Worm (Caenorhabditis elegans) whole organism, young adult: ENCODE measurements around the gene rab-21.

Source experiments
- B0035.1 ChIP-seq: sonication (generic microtip); optimal IDR thresholded peaks from 2 replicates; lab custom pipeline; 2016; ENCODE audit warnings: missing genetic modification characterization, mild to moderate bottlenecking, missing compliant biosample characterization, missing genotype, missing genetic modification reagents
- B0261.1 ChIP-seq: sonication (generic microtip); optimal IDR thresholded peaks from 2 replicates; lab custom pipeline; 2016; ENCODE audit warnings: mild to moderate bottlenecking, missing genetic modification characterization, moderate library complexity, missing compliant biosample characterization
- B0336.3 ChIP-seq: fragments of 200-800 bp; sonication (Bioruptor generic); IDR thresholded peaks from 2 replicates; pipeline ENCODE4 v1.3.6; 2022; ENCODE audit warnings: missing genetic modification characterization, missing compliant biosample characterization
- C17E4.6 ChIP-seq: fragments of 200-800 bp; sonication (Bioruptor generic); IDR thresholded peaks from 2 replicates; pipeline ENCODE4 v1.3.6; 2022; ENCODE audit warnings: missing genetic modification reagents, missing genetic modification characterization, missing compliant biosample characterization
- D2030.7 ChIP-seq: fragments of 200-800 bp; sonication (Bioruptor generic); IDR thresholded peaks from 2 replicates; pipeline ENCODE4 v1.3.6; 2022; ENCODE audit warnings: missing genetic modification reagents, missing genetic modification characterization, missing compliant biosample characterization
- F10E7.11 ChIP-seq: sonication (generic microtip); optimal IDR thresholded peaks from 2 replicates; lab custom pipeline; 2017; ENCODE audit warnings: mild to moderate bottlenecking, missing genetic modification characterization, moderate library complexity, missing compliant biosample characterization
- F33H1.4 ChIP-seq: fragments of 200-800 bp; sonication (Bioruptor generic); IDR thresholded peaks from 2 replicates; pipeline ENCODE4 v1.3.6; 2022; ENCODE audit warnings: missing genetic modification reagents, missing genetic modification characterization, missing compliant biosample characterization
- F39B2.1 ChIP-seq: fragments of 200-800 bp; sonication (Bioruptor generic); IDR thresholded peaks from 2 replicates; pipeline ENCODE4 v1.3.6; 2022; ENCODE audit warnings: missing genetic modification reagents, missing genetic modification characterization, missing compliant biosample characterization
- F49E8.2 ChIP-seq: sonication (generic microtip); optimal IDR thresholded peaks from 3 replicates; lab custom pipeline; 2017; ENCODE audit warnings: missing genetic modification characterization, mild to moderate bottlenecking, missing compliant biosample characterization, antibody characterized with exemption, moderate library complexity; ENCODE audit not compliant: insufficient read depth
- F57A8.1 ChIP-seq: fragments of 200-800 bp; sonication (Bioruptor generic); optimal IDR thresholded peaks from 2 replicates; lab custom pipeline; 2018; ENCODE audit warnings: mild to moderate bottlenecking, missing genetic modification characterization, moderate library complexity, missing compliant biosample characterization
- F57C9.4 ChIP-seq: sonication (generic microtip); optimal IDR thresholded peaks from 2 replicates; lab custom pipeline; 2017; ENCODE audit warnings: mild to moderate bottlenecking, missing genetic modification characterization, missing compliant biosample characterization
- T07F8.4 ChIP-seq: sonication (generic microtip); optimal IDR thresholded peaks from 2 replicates; lab custom pipeline; 2016; ENCODE audit warnings: mild to moderate bottlenecking, missing genetic modification characterization, moderate library complexity, missing compliant biosample characterization
- Y53F4B.3 ChIP-seq: fragments of 200-800 bp; sonication (Bioruptor generic); IDR thresholded peaks from 2 replicates; pipeline ENCODE4 v1.3.6; 2022; ENCODE audit warnings: missing genetic modification reagents, missing genetic modification characterization, missing compliant biosample characterization
- Y53G8AR.9 ChIP-seq: fragments of 200-800 bp; sonication (Bioruptor generic); conservative IDR thresholded peaks from 2 replicates; pipeline ENCODE4 v1.3.6; 2022; ENCODE audit warnings: missing genetic modification reagents, missing genetic modification characterization, missing compliant biosample characterization
- Y56A3A.18 ChIP-seq: fragments of 200-800 bp; sonication (Bioruptor generic); IDR thresholded peaks from 2 replicates; pipeline ENCODE4 v1.3.6; 2022; ENCODE audit warnings: missing genetic modification reagents, missing genetic modification characterization, missing compliant biosample characterization
- Y95B8A.8 ChIP-seq: fragments of 200-800 bp; sonication (Bioruptor generic); IDR thresholded peaks from 2 replicates; pipeline ENCODE4 v1.3.6; 2022; ENCODE audit warnings: missing genetic modification reagents, missing genetic modification characterization, missing compliant biosample characterization
- ZK185.1 ChIP-seq: sonication (generic microtip); optimal IDR thresholded peaks from 2 replicates; lab custom pipeline; 2016; ENCODE audit warnings: mild to moderate bottlenecking, missing genetic modification characterization, missing compliant biosample characterization; ENCODE audit not compliant: poor library complexity, severe bottlenecking
- akir-1 ChIP-seq: fragments of 200-800 bp; sonication (Bioruptor generic); optimal IDR thresholded peaks from 2 replicates; lab custom pipeline; 2018; ENCODE audit warnings: mild to moderate bottlenecking, missing genetic modification characterization, moderate library complexity, missing compliant biosample characterization
- atf-7 ChIP-seq: sonication (generic microtip); optimal IDR thresholded peaks from 2 replicates; lab custom pipeline; 2017; ENCODE audit warnings: mild to moderate bottlenecking, missing genetic modification characterization, missing compliant biosample characterization
- attf-3 ChIP-seq: fragments of 200-800 bp; sonication (Bioruptor generic); conservative IDR thresholded peaks from 2 replicates; pipeline ENCODE4 v1.3.6; 2022; ENCODE audit warnings: missing genetic modification reagents, missing genetic modification characterization, missing compliant biosample characterization
- attf-5 ChIP-seq: fragments of 200-800 bp; sonication (Bioruptor generic); optimal IDR thresholded peaks from 2 replicates; lab custom pipeline; 2018; ENCODE audit warnings: mild to moderate bottlenecking, missing genetic modification characterization, missing compliant biosample characterization
- attf-6 ChIP-seq: fragments of 200-800 bp; sonication (Bioruptor generic); IDR thresholded peaks from 2 replicates; pipeline ENCODE4 v1.3.6; 2022; ENCODE audit warnings: missing genetic modification reagents, missing genetic modification characterization, missing compliant biosample characterization
- cebp-2 ChIP-seq: fragments of 200-800 bp; sonication (Bioruptor generic); IDR thresholded peaks from 2 replicates; pipeline ENCODE4 v1.3.6; 2022; ENCODE audit warnings: missing genetic modification characterization, missing compliant biosample characterization
- ceh-100 ChIP-seq: fragments of 200-800 bp; sonication (Bioruptor generic); IDR thresholded peaks from 2 replicates; pipeline ENCODE4 v1.3.6; 2022; ENCODE audit warnings: missing genetic modification reagents, missing genetic modification characterization, missing compliant biosample characterization
- ceh-58 ChIP-seq: fragments of 200-800 bp; sonication (Bioruptor generic); IDR thresholded peaks from 2 replicates; pipeline ENCODE4 v1.3.6; 2022; ENCODE audit warnings: missing genetic modification characterization, missing compliant biosample characterization
- ceh-79 ChIP-seq: sonication (generic microtip); optimal IDR thresholded peaks from 2 replicates; lab custom pipeline; 2017; ENCODE audit warnings: mild to moderate bottlenecking, missing genetic modification characterization, missing compliant biosample characterization
- dox-1 ChIP-seq: fragments of 200-800 bp; sonication (Bioruptor generic); IDR thresholded peaks from 2 replicates; pipeline ENCODE4 v1.3.6; 2022; ENCODE audit warnings: missing genetic modification reagents, missing genetic modification characterization, missing compliant biosample characterization
- dpff-1 ChIP-seq: sonication (generic microtip); optimal IDR thresholded peaks from 2 replicates; lab custom pipeline; 2017; ENCODE audit warnings: mild to moderate bottlenecking, missing genetic modification characterization, missing compliant biosample characterization
- egl-44 ChIP-seq: fragments of 200-800 bp; sonication (Bioruptor generic); IDR thresholded peaks from 2 replicates; pipeline ENCODE4 v1.3.6; 2022; ENCODE audit warnings: missing genetic modification reagents, missing genetic modification characterization, missing compliant biosample characterization
- ekl-4 ChIP-seq: fragments of 200-800 bp; sonication (Bioruptor generic); IDR thresholded peaks from 2 replicates; pipeline ENCODE4 v1.3.6; 2022; ENCODE audit warnings: missing genetic modification reagents, missing genetic modification characterization, missing compliant biosample characterization
- fkh-3 ChIP-seq: sonication (generic microtip); optimal IDR thresholded peaks from 2 replicates; lab custom pipeline; 2016; ENCODE audit warnings: mild to moderate bottlenecking, missing genetic modification characterization, missing compliant biosample characterization
- gei-17 ChIP-seq: fragments of 200-800 bp; sonication (Bioruptor generic); optimal IDR thresholded peaks from 2 replicates; lab custom pipeline; 2018; ENCODE audit warnings: mild to moderate bottlenecking, missing genetic modification characterization, missing compliant biosample characterization
- him-1 ChIP-seq: sonication (generic microtip); optimal IDR thresholded peaks from 2 replicates; lab custom pipeline; 2016; ENCODE audit warnings: missing genotype, missing genetic modification reagents, missing genetic modification characterization, missing compliant biosample characterization
- hlh-12 ChIP-seq: sonication (generic microtip); optimal IDR thresholded peaks from 2 replicates; lab custom pipeline; 2016; ENCODE audit warnings: missing genetic modification characterization, missing compliant biosample characterization
- let-526 ChIP-seq: fragments of 200-800 bp; sonication (Bioruptor generic); IDR thresholded peaks from 2 replicates; pipeline ENCODE4 v1.3.6; 2022; ENCODE audit warnings: missing genetic modification reagents, missing genetic modification characterization, missing compliant biosample characterization
- let-607 ChIP-seq, 2 experiments: fragments of 200-800 bp in 1 of 2; sonication (Bioruptor generic) in 1 of 2; sonication (generic microtip) in 1 of 2; optimal IDR thresholded peaks; 2 replicates each; lab custom pipeline; 2016 to 2018; ENCODE audit warnings: mild to moderate bottlenecking in 2 of 2, missing compliant biosample characterization in 2 of 2, missing genetic modification characterization in 2 of 2, moderate library complexity in 2 of 2, missing genotype in 1 of 2
- lin-26 ChIP-seq: fragments of 200-800 bp; sonication (Bioruptor generic); IDR thresholded peaks from 2 replicates; pipeline ENCODE4 v1.3.6; 2022; ENCODE audit warnings: missing genetic modification reagents, missing genetic modification characterization, missing compliant biosample characterization
- lin-35 ChIP-seq, 3 experiments: fragments of 150-350 bp in 2 of 3; sonication (generic microtip) in 1 of 3; optimal IDR thresholded peaks; 2 replicates each; lab custom pipeline; 2014 to 2018; ENCODE audit warnings: missing biosample characterization in 3 of 3, missing genetic modification characterization in 3 of 3, missing genetic modification reagents in 3 of 3
- lin-54 ChIP-seq: fragments of 200-800 bp; sonication (Bioruptor generic); optimal IDR thresholded peaks from 2 replicates; lab custom pipeline; 2018; ENCODE audit warnings: mild to moderate bottlenecking, missing genetic modification characterization, missing compliant biosample characterization
- lir-1 ChIP-seq: fragments of 200-800 bp; sonication (Bioruptor generic); conservative IDR thresholded peaks from 2 replicates; pipeline ENCODE4 v1.3.6; 2022; ENCODE audit warnings: missing genetic modification reagents, missing genetic modification characterization, missing compliant biosample characterization
- mxl-1 ChIP-seq: sonication (generic microtip); optimal IDR thresholded peaks from 2 replicates; lab custom pipeline; 2016; ENCODE audit warnings: missing genetic modification characterization, missing compliant biosample characterization
- repo-1 ChIP-seq: sonication (generic microtip); optimal IDR thresholded peaks from 2 replicates; lab custom pipeline; 2017; ENCODE audit warnings: mild to moderate bottlenecking, missing genetic modification characterization, missing compliant biosample characterization
- rpc-1 ChIP-seq, 2 experiments: fragments of 150-350 bp in 1 of 2; sonication (generic microtip) in 1 of 2; optimal IDR thresholded peaks; 2 replicates each; lab custom pipeline; 2014 to 2018; ENCODE audit warnings: missing biosample characterization in 1 of 2, missing genetic modification characterization in 1 of 2, missing genetic modification reagents in 1 of 2, missing genotype in 1 of 2
- snpc-1.3 ChIP-seq: sonication (generic microtip); optimal IDR thresholded peaks from 2 replicates; lab custom pipeline; 2017; ENCODE audit warnings: missing genetic modification characterization, mild to moderate bottlenecking, missing compliant biosample characterization, antibody characterized with exemption, moderate library complexity, missing genotype, missing genetic modification reagents; ENCODE audit not compliant: insufficient read depth
- somi-1 ChIP-seq: fragments of 200-800 bp; sonication (Bioruptor generic); optimal IDR thresholded peaks from 2 replicates; lab custom pipeline; 2018; ENCODE audit warnings: mild to moderate bottlenecking, missing genetic modification characterization, missing compliant biosample characterization
- zim-3 ChIP-seq: sonication (generic microtip); optimal IDR thresholded peaks from 2 replicates; lab custom pipeline; 2017; ENCODE audit warnings: mild to moderate bottlenecking, missing genetic modification characterization, moderate library complexity, missing compliant biosample characterization
- ztf-26 ChIP-seq: sonication (generic microtip); optimal IDR thresholded peaks from 2 replicates; lab custom pipeline; 2017; ENCODE audit warnings: missing genetic modification characterization, missing compliant biosample characterization
- ztf-6 ChIP-seq: fragments of 200-800 bp; sonication (Bioruptor generic); IDR thresholded peaks from 2 replicates; pipeline ENCODE4 v1.3.6; 2022; ENCODE audit warnings: missing genetic modification reagents, missing genetic modification characterization, missing compliant biosample characterization

rab-21 gene

DNA sequence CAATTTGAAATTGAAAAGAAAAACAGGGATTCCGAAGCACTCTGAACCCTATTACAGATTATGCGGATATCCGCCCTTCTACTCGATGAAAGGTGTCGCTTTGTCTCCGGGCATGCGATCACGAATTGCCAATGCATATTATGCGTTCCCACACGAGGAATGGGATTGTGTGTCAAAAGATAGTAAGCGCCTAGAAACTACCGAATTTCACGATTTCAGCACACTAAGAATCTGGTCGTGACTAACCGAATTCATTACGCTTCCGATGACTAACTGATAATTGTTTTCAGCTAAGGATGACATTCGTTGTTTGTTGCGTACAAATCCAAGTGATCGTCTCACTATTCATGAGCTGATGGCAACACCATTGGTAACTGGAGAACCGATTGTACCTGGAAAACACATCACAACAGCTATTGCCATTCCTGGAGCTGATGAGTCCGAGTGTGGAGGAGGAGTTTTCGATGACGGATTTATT lies 31.5 kb upstream of the rab-21 start (continued):
- TF ChIP-seq egl-44 (GFP tag; lab: Robert Waterston, UW) (0 out of 2 replicates have a peak, but pooled peaks have one; percentile 16), ceh-100 (GFP tag; lab: Robert Waterston, UW) (no peak), lin-35 (GFP tag; optimal IDR thresholded peaks at IDR 0.05; lab: Kevin White, UChicago) (no peak), ztf-6 (no peak), B0336.3 (GFP tag; lab: Robert Waterston, UW) (peak; percentile 70), T07F8.4 (tag; lab: Kevin White, UChicago) (no peak), F57A8.1 (GFP tag; lab: Kevin White, UChicago) (peak; percentile 20), attf-3 (GFP tag; lab: Robert Waterston, UW) (no peak), him-1 (tag; lab: Kevin White, UChicago) (no peak), dpff-1 (tag; lab: Kevin White, UChicago) (no peak), ceh-79 (tag; lab: Kevin White, UChicago) (no peak), dox-1 (GFP tag; lab: Robert Waterston, UW) (peak; percentile 52; the same call in 1 of the 2 replicates), F10E7.11 (no peak), repo-1 (peak; percentile 92), akir-1 (GFP tag; lab: Kevin White, UChicago) (no peak), ZK185.1 (tag; lab: Kevin White, UChicago) (peak; percentile 56), Y53G8AR.9 (GFP tag; lab: Robert Waterston, UW) (peak; percentile 79; the same call in 1 of the 2 replicates), zim-3 (peak; percentile 77), ekl-4 (GFP tag; lab: Robert Waterston, UW) (no peak; the same call in 1 of the 2 replicates), cebp-2 (GFP tag; lab: Robert Waterston, UW) (no peak), rpc-1 (optimal IDR thresholded peaks at IDR 0.05; lab: Kevin White, UChicago) (no peak), rpc-1 (tag; optimal IDR thresholded peaks at IDR 0.05; lab: Kevin White, UChicago) (no peak), Y95B8A.8 (GFP tag; lab: Robert Waterston, UW) (peak; percentile 59; the same call in 1 of the 2 replicates), F57C9.4 (tag; lab: Kevin White, UChicago) (peak; percentile 29), D2030.7 (GFP tag; lab: Robert Waterston, UW) (no peak), snpc-1.3 (tag; lab: Kevin White, UChicago) (no peak), F39B2.1 (GFP tag; lab: Robert Waterston, UW) (no peak), Y56A3A.18 (GFP tag; lab: Robert Waterston, UW) (no peak), mxl-1 (tag; lab: Kevin White, UChicago) (no peak), hlh-12 (tag; lab: Kevin White, UChicago) (no peak), lin-54 (peak; percentile 8), ceh-58 (GFP tag; lab: Robert Waterston, UW) (no peak; the same call in 1 of the 2 replicates), Y53F4B.3 (GFP tag; lab: Robert Waterston, UW) (no peak; the same call in 1 of the 2 replicates), let-607 (tag; optimal IDR thresholded peaks at IDR 0.05; lab: Kevin White, UChicago) (peak in 1 of 2 experiments; percentile 51), C17E4.6 (GFP tag; lab: Robert Waterston, UW) (no peak), gei-17 (GFP tag; lab: Kevin White, UChicago) (peak; percentile 37), lin-26 (GFP tag; lab: Robert Waterston, UW) (0 out of 2 replicates have a peak, but pooled peaks have one; percentile 47), lir-1 (no peak), attf-6 (GFP tag; lab: Robert Waterston, UW) (no peak), atf-7 (tag; lab: Kevin White, UChicago) (no peak), fkh-3 (tag; lab: Kevin White, UChicago) (peak; percentile 31), attf-5 (GFP tag; lab: Kevin White, UChicago) (peak; percentile 29), B0035.1 (tag; lab: Kevin White, UChicago) (no peak), B0261.1 (tag; lab: Kevin White, UChicago) (no peak), let-526 (peak; percentile 44; the same call in 1 of the 2 replicates), F49E8.2 (tag; lab: Kevin White, UChicago) (no peak), ztf-26 (tag; lab: Kevin White, UChicago) (peak; percentile 47), F33H1.4 (GFP tag; lab: Robert Waterston, UW) (no peak), somi-1 (GFP tag; lab: Kevin White, UChicago) (no peak)
